Fruit fly (Drosophila melanogaster): ENCODE results near the gene CG7900.

Gene CG7900

dm6 chr3R:8115951-8116611 is 22.2 kb downstream of the CG7900 start:
- no peak for TF ChIP-seq tj (GFP tag; optimal IDR thresholded peaks at IDR 0.05)

dm6 chr3R:8118062-8118461 is 24.1 kb downstream of the CG7900 start:
- TF ChIP-seq toe (GFP tag; optimal IDR thresholded peaks at IDR 0.05) (no peak), CG14711 (tag; optimal IDR thresholded peaks at IDR 0.05) (no peak), Hr96 (GFP tag; optimal IDR thresholded peaks at IDR 0.05) (no peak), Mnt (GFP tag; optimal IDR thresholded peaks at IDR 0.05) (no peak), Crg-1 (GFP tag; optimal IDR thresholded peaks at IDR 0.05) (no peak), tj (GFP tag; optimal IDR thresholded peaks at IDR 0.05) (no peak), CG11617 (GFP tag; optimal IDR thresholded peaks at IDR 0.05) (no peak), ovo (GFP tag; optimal IDR thresholded peaks at IDR 0.05) (no peak), cnc (optimal IDR thresholded peaks at IDR 0.05) (no peak), bab1 (GFP tag; optimal IDR thresholded peaks at IDR 0.05) (no peak), pad (GFP tag; optimal IDR thresholded peaks at IDR 0.05) (no peak), cic (GFP tag; optimal IDR thresholded peaks at IDR 0.05) (no peak), CG7045 (GFP tag; optimal IDR thresholded peaks at IDR 0.05) (no peak), kay (GFP tag; ENCODE audit: borderline replicate concordance) (no peak), CG33017 (tag; optimal IDR thresholded peaks at IDR 0.05) (no peak), Clk (GFP tag; optimal IDR thresholded peaks at IDR 0.05) (no peak), CG7101 (tag; optimal IDR thresholded peaks at IDR 0.05) (no peak), CG5204 (GFP tag; optimal IDR thresholded peaks at IDR 0.05) (no peak), CG12768 (GFP tag; optimal IDR thresholded peaks at IDR 0.05) (no peak)

dm6 chr3R:8118781-8119456 is 25.0 kb downstream of the CG7900 start:
- no peak for TF ChIP-seq CG5204 (GFP tag; optimal IDR thresholded peaks at IDR 0.05)
- TF ChIP-seq CG12768 (GFP tag; optimal IDR thresholded peaks at IDR 0.05) = peak; percentile 27
- peak; percentile 32 for TF ChIP-seq Clk (GFP tag; optimal IDR thresholded peaks at IDR 0.05)
- peak; percentile 98 for TF ChIP-seq kay (GFP tag; ENCODE audit: borderline replicate concordance)
- TF ChIP-seq ovo (GFP tag; optimal IDR thresholded peaks at IDR 0.05) = no peak
- TF ChIP-seq CG7045 (GFP tag; optimal IDR thresholded peaks at IDR 0.05) = peak; percentile 25
- peak; percentile 100 for TF ChIP-seq cic (GFP tag; optimal IDR thresholded peaks at IDR 0.05)

dm6 chr3R:8119457-8120337 is 25.8 kb downstream of the CG7900 start:
- TF ChIP-seq cic (GFP tag; optimal IDR thresholded peaks at IDR 0.05) = peak; percentile 68
- TF ChIP-seq Hr96 (GFP tag; optimal IDR thresholded peaks at IDR 0.05) = peak; percentile 27
- TF ChIP-seq bab1 (GFP tag; optimal IDR thresholded peaks at IDR 0.05) = peak; percentile 30
- peak; percentile 100 for TF ChIP-seq kay (GFP tag; ENCODE audit: borderline replicate concordance)
- TF ChIP-seq toe (GFP tag; optimal IDR thresholded peaks at IDR 0.05) = no peak
- peak; percentile 23 for TF ChIP-seq Mnt (GFP tag; optimal IDR thresholded peaks at IDR 0.05)
- TF ChIP-seq Clk (GFP tag; optimal IDR thresholded peaks at IDR 0.05) = no peak
- peak; percentile 18 for TF ChIP-seq CG7045 (GFP tag; optimal IDR thresholded peaks at IDR 0.05)
- peak; percentile 51 for TF ChIP-seq pad (GFP tag; optimal IDR thresholded peaks at IDR 0.05)
- no peak for TF ChIP-seq ovo (GFP tag; optimal IDR thresholded peaks at IDR 0.05)
- TF ChIP-seq CG7101 (tag; optimal IDR thresholded peaks at IDR 0.05) = peak; percentile 91
- no peak for TF ChIP-seq cnc (optimal IDR thresholded peaks at IDR 0.05)
- peak; percentile 44 for TF ChIP-seq CG11617 (GFP tag; optimal IDR thresholded peaks at IDR 0.05)
- no peak for TF ChIP-seq CG5204 (GFP tag; optimal IDR thresholded peaks at IDR 0.05)
- peak; percentile 2 for TF ChIP-seq CG12768 (GFP tag; optimal IDR thresholded peaks at IDR 0.05)
- TF ChIP-seq CG1620 (GFP tag; optimal IDR thresholded peaks at IDR 0.05) = peak; percentile 45
- TF ChIP-seq tj (GFP tag; optimal IDR thresholded peaks at IDR 0.05) = peak; percentile 36
- peak; percentile 80 for TF ChIP-seq CG14711 (tag; optimal IDR thresholded peaks at IDR 0.05)
- no peak for TF ChIP-seq Crg-1 (GFP tag; optimal IDR thresholded peaks at IDR 0.05)
- peak; percentile 85 for TF ChIP-seq CG33017 (tag; optimal IDR thresholded peaks at IDR 0.05)

dm6 chr3R:8120338-8120662 is 26.4 kb downstream of the CG7900 start:
- TF ChIP-seq kay (GFP tag; ENCODE audit: borderline replicate concordance) = no peak
- no peak for TF ChIP-seq Mnt (GFP tag; optimal IDR thresholded peaks at IDR 0.05)
- TF ChIP-seq tj (GFP tag; optimal IDR thresholded peaks at IDR 0.05) = no peak
- TF ChIP-seq CG33017 (tag; optimal IDR thresholded peaks at IDR 0.05) = no peak
- no peak for TF ChIP-seq pad (GFP tag; optimal IDR thresholded peaks at IDR 0.05)
- TF ChIP-seq Clk (GFP tag; optimal IDR thresholded peaks at IDR 0.05) = no peak
- no peak for TF ChIP-seq CG7101 (tag; optimal IDR thresholded peaks at IDR 0.05)
- TF ChIP-seq CG12768 (GFP tag; optimal IDR thresholded peaks at IDR 0.05) = no peak
- no peak for TF ChIP-seq bab1 (GFP tag; optimal IDR thresholded peaks at IDR 0.05)
- TF ChIP-seq Crg-1 (GFP tag; optimal IDR thresholded peaks at IDR 0.05) = no peak
- TF ChIP-seq cnc (optimal IDR thresholded peaks at IDR 0.05) = no peak
- TF ChIP-seq toe (GFP tag; optimal IDR thresholded peaks at IDR 0.05) = no peak
- TF ChIP-seq CG7045 (GFP tag; optimal IDR thresholded peaks at IDR 0.05) = no peak
- TF ChIP-seq CG14711 (tag; optimal IDR thresholded peaks at IDR 0.05) = no peak
- no peak for TF ChIP-seq CG1620 (GFP tag; optimal IDR thresholded peaks at IDR 0.05)
- no peak for TF ChIP-seq cic (GFP tag; optimal IDR thresholded peaks at IDR 0.05)
